Worm (Caenorhabditis elegans) whole organism, L4/young adult: ENCODE data around the gene F56B3.9.

ENCODE experiments used
- dao-5 ChIP-seq: sonication (generic microtip); optimal IDR thresholded peaks from 2 replicates; lab custom pipeline; 2016; ENCODE audit warnings: missing genotype, missing genetic modification characterization, moderate library complexity, missing compliant biosample characterization
- him-1 ChIP-seq: sonication (generic microtip); optimal IDR thresholded peaks from 2 replicates; lab custom pipeline; 2016; ENCODE audit warnings: missing genotype, missing genetic modification reagents, missing genetic modification characterization, missing compliant biosample characterization

- TF ChIP-seq him-1 (tag; lab: Kevin White, UChicago) (no peak), dao-5 (no peak)
Observed at ce11 chrIV:754357-754972, 16.7 kb upstream of the F56B3.9 start.
